Worm (Caenorhabditis elegans): Measurements from ENCODE around the gene K02D10.4.

K02D10.4 gene

DNA sequence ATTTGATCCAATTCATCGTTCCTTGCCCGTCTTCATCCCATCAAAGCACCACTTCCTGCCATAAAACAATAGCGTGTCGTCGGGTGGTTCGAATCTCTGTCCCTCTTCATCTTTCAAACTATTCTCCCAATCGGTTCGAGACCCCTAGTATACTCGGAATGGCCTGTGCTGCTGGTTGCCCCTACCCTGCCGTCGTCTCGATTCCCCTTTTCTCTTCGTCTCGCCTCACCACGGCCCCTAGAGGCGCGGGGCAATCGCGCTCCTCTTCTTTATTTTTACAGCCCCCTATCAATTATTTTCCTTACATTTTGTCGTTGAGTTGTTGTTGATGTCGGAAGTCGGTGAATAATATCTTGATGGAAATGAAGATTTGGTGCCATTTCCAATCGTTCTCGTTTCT lies 8.9 kb upstream of the K02D10.4 start:
- TF ChIP-seq ztf-29 (GFP tag; IDR thresholded peaks at IDR 0.05) (no peak), ref-1 (GFP tag; conservative IDR thresholded peaks at IDR 0.05) (no peak), med-1 (GFP tag; optimal IDR thresholded peaks at IDR 0.05; ENCODE audit: insufficient read depth) (no peak), T22C8.4 (GFP tag; IDR thresholded peaks at IDR 0.05) (no peak), ztf-23 (GFP tag; IDR thresholded peaks at IDR 0.05) (no peak), cog-1 (tag; optimal IDR thresholded peaks at IDR 0.05) (no peak), klf-2 (GFP tag; conservative IDR thresholded peaks at IDR 0.05) (no peak), flt-1 (GFP tag; IDR thresholded peaks at IDR 0.05) (no peak), tab-1 (GFP tag; IDR thresholded peaks at IDR 0.05) (no peak)

DNA sequence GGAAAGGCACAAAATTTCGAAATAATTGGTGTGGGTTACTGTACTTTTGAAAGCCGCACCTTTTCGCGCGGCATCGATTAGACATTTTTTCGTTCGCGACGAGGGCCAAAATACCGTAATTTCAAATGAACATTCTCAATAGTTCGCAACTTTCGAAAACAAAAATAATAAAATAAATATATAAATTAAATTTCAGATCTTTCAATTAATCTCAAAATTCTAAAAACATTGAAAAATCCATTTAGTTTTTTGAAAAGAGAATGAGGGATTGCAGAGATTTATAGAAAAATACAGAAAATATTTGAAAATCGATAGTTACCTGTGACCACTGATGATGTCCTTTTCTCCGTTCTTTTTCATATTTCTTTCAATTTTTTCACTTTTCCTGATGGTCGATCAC lies 6.3 kb upstream of the K02D10.4 start, which contains the start of gene K02D10.8:
Gene K02D10.8, plus strand, starts transcription at position 301 of the 400 bp plus-strand sequence.
- TF ChIP-seq ztf-29 (GFP tag; IDR thresholded peaks at IDR 0.05) (no peak), flt-1 (GFP tag; IDR thresholded peaks at IDR 0.05) (no peak), klf-2 (GFP tag; conservative IDR thresholded peaks at IDR 0.05) (no peak), ref-1 (GFP tag; conservative IDR thresholded peaks at IDR 0.05) (no peak), med-1 (GFP tag; optimal IDR thresholded peaks at IDR 0.05; ENCODE audit: insufficient read depth) (no peak), tab-1 (GFP tag; IDR thresholded peaks at IDR 0.05) (no peak), cog-1 (tag; optimal IDR thresholded peaks at IDR 0.05) (no peak), T22C8.4 (GFP tag; IDR thresholded peaks at IDR 0.05) (no peak), ztf-23 (GFP tag; IDR thresholded peaks at IDR 0.05) (no peak)

DNA sequence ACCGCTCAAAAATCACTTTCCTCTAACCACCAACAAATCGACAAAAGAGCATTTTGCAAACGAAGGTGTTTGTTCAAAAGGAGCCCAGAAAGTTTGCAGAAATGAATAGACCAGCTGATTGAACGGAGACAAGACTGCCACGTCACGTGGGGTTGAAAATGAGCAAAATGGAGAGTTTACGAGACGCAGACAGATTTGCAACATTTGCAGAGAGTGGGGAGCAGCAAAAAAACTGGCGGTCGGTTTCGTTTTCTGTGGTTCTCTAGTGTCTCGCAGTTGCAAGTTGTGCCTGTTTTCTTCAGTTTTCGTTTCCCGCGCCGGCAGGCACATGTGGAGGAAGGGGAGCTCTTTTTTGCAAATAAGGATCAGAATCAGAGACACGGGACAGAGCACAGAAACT lies 5.6 kb upstream of the K02D10.4 start:
- TF ChIP-seq ztf-29 (GFP tag; IDR thresholded peaks at IDR 0.05), result no peak

DNA sequence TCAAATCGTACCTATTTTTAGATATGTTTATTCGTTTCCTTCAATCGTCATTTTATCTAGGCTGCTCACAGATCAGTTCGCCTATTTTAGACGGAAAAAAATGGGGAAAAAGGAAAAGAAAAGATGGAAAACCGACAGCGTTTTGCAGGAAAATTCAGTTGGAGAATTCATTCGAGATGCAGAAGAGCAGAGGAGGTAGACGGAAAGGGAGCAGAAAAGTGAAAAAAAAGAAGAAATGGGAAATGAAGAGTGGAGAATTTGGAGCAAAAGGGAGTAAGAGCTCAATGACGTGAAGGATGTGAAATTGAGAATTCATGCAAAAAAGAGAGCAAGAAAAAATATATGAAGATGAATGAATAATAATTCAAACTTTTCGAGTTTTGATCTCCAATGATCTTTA lies 4.7 kb upstream of the K02D10.4 start:
- no peak for TF ChIP-seq klf-2 (GFP tag; conservative IDR thresholded peaks at IDR 0.05)
- no peak for TF ChIP-seq ztf-29 (GFP tag; IDR thresholded peaks at IDR 0.05)
- TF ChIP-seq med-1 (GFP tag; optimal IDR thresholded peaks at IDR 0.05; ENCODE audit: insufficient read depth), result no peak
- TF ChIP-seq ztf-23 (GFP tag; IDR thresholded peaks at IDR 0.05), result no peak
- no peak for TF ChIP-seq tab-1 (GFP tag; IDR thresholded peaks at IDR 0.05)
- TF ChIP-seq flt-1 (GFP tag; IDR thresholded peaks at IDR 0.05), result no peak
- no peak for TF ChIP-seq T22C8.4 (GFP tag; IDR thresholded peaks at IDR 0.05)
- no peak for TF ChIP-seq cog-1 (tag; optimal IDR thresholded peaks at IDR 0.05)
- no peak for TF ChIP-seq ref-1 (GFP tag; conservative IDR thresholded peaks at IDR 0.05)

DNA sequence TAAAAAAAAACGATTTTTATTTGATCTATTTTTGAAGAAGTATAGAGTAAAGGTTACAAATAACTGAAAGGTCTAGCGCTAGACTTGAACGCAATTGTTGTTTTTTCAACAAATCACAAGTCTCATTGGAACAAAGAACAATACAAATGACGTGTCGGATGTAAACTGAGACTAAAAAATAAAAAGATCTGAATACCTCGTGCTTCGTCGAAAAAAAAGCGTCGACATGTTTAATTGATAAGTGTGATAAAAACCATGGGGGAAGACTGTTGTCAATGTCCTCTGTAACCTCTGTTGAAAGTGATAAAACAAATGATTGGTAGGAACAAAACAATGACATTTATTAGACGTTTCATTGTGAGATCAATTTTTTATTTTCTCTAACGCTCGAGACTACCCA lies 2.9 kb upstream of the K02D10.4 start:
- TF ChIP-seq T22C8.4 (GFP tag; IDR thresholded peaks at IDR 0.05) (no peak), cog-1 (tag; optimal IDR thresholded peaks at IDR 0.05) (no peak), klf-2 (GFP tag; conservative IDR thresholded peaks at IDR 0.05) (no peak), med-1 (GFP tag; optimal IDR thresholded peaks at IDR 0.05; ENCODE audit: insufficient read depth) (no peak)

DNA sequence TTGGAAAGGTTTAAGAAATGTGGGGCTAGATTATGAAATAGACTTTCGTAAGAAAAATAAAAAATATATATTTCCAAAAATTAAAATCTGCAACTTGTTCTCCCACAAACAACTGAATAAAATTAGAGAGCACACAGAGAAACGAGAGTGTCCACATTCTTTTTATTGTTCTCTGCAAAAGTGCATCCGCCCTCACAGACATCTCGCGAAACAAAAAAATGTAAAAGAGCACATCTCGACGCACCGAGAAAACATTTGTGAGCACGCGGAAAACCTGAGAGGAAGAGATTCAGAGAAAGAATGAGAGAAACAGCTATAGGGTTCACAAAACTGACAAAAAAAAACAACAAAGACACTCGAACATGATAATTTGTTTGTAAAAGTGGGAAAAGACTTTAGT lies 2.3 kb upstream of the K02D10.4 start:
- TF ChIP-seq ztf-23 (GFP tag; IDR thresholded peaks at IDR 0.05) (no peak), tab-1 (GFP tag; IDR thresholded peaks at IDR 0.05) (no peak), T22C8.4 (GFP tag; IDR thresholded peaks at IDR 0.05) (no peak), med-1 (GFP tag; optimal IDR thresholded peaks at IDR 0.05; ENCODE audit: insufficient read depth) (no peak), flt-1 (GFP tag; IDR thresholded peaks at IDR 0.05) (no peak), klf-2 (GFP tag; conservative IDR thresholded peaks at IDR 0.05) (no peak), ref-1 (GFP tag; conservative IDR thresholded peaks at IDR 0.05) (no peak), cog-1 (tag; optimal IDR thresholded peaks at IDR 0.05) (no peak), ztf-29 (GFP tag; IDR thresholded peaks at IDR 0.05) (no peak)

DNA sequence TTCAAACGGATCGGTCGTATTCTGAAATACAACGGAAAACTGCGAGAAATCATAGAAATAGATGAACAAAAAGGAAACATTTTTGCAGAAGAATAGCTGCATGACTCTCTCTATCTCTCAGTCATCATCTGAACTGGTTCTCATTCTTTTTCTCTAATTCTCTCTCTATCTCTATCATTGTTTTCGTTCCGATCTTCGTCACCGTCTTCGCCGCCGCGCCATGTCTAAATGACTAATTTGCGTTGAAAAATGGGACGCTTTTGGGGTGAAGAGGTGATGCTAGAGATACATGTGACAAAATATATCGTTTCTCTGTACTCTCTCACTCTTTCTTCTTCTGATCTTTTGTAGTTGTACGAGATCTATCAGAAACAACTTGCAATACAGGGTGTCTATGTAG lies 661 bp upstream of the K02D10.4 start:
- no peak for TF ChIP-seq flt-1 (GFP tag; IDR thresholded peaks at IDR 0.05)
- TF ChIP-seq T22C8.4 (GFP tag; IDR thresholded peaks at IDR 0.05), result no peak
- TF ChIP-seq ztf-23 (GFP tag; IDR thresholded peaks at IDR 0.05), result no peak
- TF ChIP-seq tab-1 (GFP tag; IDR thresholded peaks at IDR 0.05), result no peak
- no peak for TF ChIP-seq med-1 (GFP tag; optimal IDR thresholded peaks at IDR 0.05; ENCODE audit: insufficient read depth)
- TF ChIP-seq cog-1 (tag; optimal IDR thresholded peaks at IDR 0.05), result no peak
- no peak for TF ChIP-seq ref-1 (GFP tag; conservative IDR thresholded peaks at IDR 0.05)
- TF ChIP-seq klf-2 (GFP tag; conservative IDR thresholded peaks at IDR 0.05), result no peak
- no peak for TF ChIP-seq ztf-29 (GFP tag; IDR thresholded peaks at IDR 0.05)

DNA sequence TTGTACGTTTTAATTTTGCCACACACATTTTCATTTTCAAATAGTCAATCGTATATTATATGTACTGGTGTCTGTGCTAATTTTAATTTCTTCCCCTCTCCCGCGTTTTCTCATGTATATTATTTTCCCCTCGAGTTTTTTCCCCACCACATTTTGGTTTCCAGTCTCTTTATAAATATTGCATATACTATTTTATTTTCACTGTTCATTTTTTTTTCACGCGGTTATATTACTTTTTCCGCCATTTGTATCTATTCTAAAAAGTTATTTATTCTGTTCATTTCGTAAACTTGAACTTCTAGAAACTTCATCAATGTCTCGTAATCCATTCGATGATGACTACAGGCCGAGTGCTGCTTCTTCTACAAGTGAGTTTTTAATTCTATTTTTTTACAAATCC lies 3.9 kb downstream of the K02D10.4 start, which contains the start of gene snap-29:
Gene snap-29, plus strand, starts transcription at position 301 of the 400 bp plus-strand sequence.
- TF ChIP-seq tab-1 (GFP tag; IDR thresholded peaks at IDR 0.05), result no peak
- no peak for TF ChIP-seq med-1 (GFP tag; optimal IDR thresholded peaks at IDR 0.05; ENCODE audit: insufficient read depth)
- no peak for TF ChIP-seq klf-2 (GFP tag; conservative IDR thresholded peaks at IDR 0.05)
- TF ChIP-seq ztf-29 (GFP tag; IDR thresholded peaks at IDR 0.05), result no peak
- no peak for TF ChIP-seq flt-1 (GFP tag; IDR thresholded peaks at IDR 0.05)
- no peak for TF ChIP-seq cog-1 (tag; optimal IDR thresholded peaks at IDR 0.05)
- no peak for TF ChIP-seq ztf-23 (GFP tag; IDR thresholded peaks at IDR 0.05)
- no peak for TF ChIP-seq ref-1 (GFP tag; conservative IDR thresholded peaks at IDR 0.05)
- no peak for TF ChIP-seq T22C8.4 (GFP tag; IDR thresholded peaks at IDR 0.05)

DNA sequence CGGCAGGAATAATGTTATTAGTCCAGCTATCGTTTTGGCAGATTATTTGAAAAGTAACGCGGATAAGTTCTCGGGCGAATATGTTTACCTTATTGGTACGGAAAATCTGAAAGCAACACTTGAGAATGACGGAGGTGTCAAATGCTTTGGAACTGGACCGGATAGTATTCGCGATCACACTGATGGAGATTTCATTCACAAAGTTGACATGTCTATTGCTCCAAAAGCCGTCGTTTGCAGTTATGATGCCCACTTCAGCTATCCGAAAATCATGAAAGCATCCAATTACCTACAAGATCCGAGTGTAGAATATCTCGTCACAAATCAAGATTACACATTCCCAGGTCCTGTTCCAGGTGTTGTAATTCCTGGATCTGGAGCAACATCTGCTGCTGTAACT lies 6.4 kb downstream of the K02D10.4 start:
- TF ChIP-seq ztf-29 (GFP tag; IDR thresholded peaks at IDR 0.05) (no peak), cog-1 (tag; optimal IDR thresholded peaks at IDR 0.05) (no peak), tab-1 (GFP tag; IDR thresholded peaks at IDR 0.05) (no peak), klf-2 (GFP tag; conservative IDR thresholded peaks at IDR 0.05) (no peak), T22C8.4 (GFP tag; IDR thresholded peaks at IDR 0.05) (no peak), flt-1 (GFP tag; IDR thresholded peaks at IDR 0.05) (no peak), ztf-23 (GFP tag; IDR thresholded peaks at IDR 0.05) (no peak), med-1 (GFP tag; optimal IDR thresholded peaks at IDR 0.05; ENCODE audit: insufficient read depth) (no peak), ref-1 (GFP tag; conservative IDR thresholded peaks at IDR 0.05) (no peak)

DNA sequence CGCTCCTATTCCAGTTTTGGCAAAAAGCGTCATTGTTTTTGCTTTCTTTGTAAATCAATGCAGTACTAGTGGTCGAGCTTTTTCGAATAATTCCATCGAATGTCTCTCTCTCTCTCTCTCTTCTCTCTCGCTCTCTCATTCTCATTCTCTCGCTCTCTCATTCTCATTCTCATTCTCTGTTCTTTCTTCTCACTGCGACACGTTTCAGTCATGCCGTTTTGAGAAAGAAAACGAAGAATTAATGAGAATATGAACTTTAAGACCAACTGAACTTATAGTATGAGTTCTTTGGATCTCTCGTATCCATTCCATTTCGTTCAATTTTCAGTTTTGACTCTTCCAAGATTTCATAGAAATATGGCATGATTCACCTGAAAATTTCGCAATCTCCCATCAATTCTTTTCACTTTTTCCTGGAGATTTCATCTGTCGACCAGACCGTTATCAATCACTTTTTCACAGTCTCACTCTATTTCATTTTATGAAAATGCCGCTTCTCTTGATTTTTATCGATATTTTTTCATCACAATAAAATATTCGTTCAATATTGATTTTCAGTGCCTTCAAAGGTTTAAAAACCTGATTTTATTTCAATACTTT lies 7.3 kb downstream of the K02D10.4 start:
- TF ChIP-seq klf-2 (GFP tag; conservative IDR thresholded peaks at IDR 0.05), result no peak
- TF ChIP-seq ref-1 (GFP tag; conservative IDR thresholded peaks at IDR 0.05), result no peak
- TF ChIP-seq T22C8.4 (GFP tag; IDR thresholded peaks at IDR 0.05), result no peak
- no peak for TF ChIP-seq flt-1 (GFP tag; IDR thresholded peaks at IDR 0.05)
- TF ChIP-seq ztf-23 (GFP tag; IDR thresholded peaks at IDR 0.05), result no peak
- TF ChIP-seq tab-1 (GFP tag; IDR thresholded peaks at IDR 0.05), result no peak
- TF ChIP-seq ztf-29 (GFP tag; IDR thresholded peaks at IDR 0.05), result no peak
- TF ChIP-seq cog-1 (tag; optimal IDR thresholded peaks at IDR 0.05), result no peak
- TF ChIP-seq med-1 (GFP tag; optimal IDR thresholded peaks at IDR 0.05; ENCODE audit: insufficient read depth), result no peak

All from whole organism, midembryonic.